Fruit fly (Drosophila melanogaster): ENCODE results near the gene HP1e.

- TF ChIP-seq ovo (GFP tag; optimal IDR thresholded peaks at IDR 0.05) = no peak
- no peak for TF ChIP-seq Hr96 (GFP tag; optimal IDR thresholded peaks at IDR 0.05)
- no peak for TF ChIP-seq cnc (optimal IDR thresholded peaks at IDR 0.05)
- no peak for TF ChIP-seq CG14711 (tag; optimal IDR thresholded peaks at IDR 0.05)
- no peak for TF ChIP-seq cic (GFP tag; optimal IDR thresholded peaks at IDR 0.05)
- TF ChIP-seq CG5204 (GFP tag; optimal IDR thresholded peaks at IDR 0.05) = no peak
- no peak for TF ChIP-seq CG33017 (tag; optimal IDR thresholded peaks at IDR 0.05)
- TF ChIP-seq Clk (GFP tag; optimal IDR thresholded peaks at IDR 0.05) = no peak
- no peak for TF ChIP-seq CG12768 (GFP tag; optimal IDR thresholded peaks at IDR 0.05)
- no peak for TF ChIP-seq pad (GFP tag; optimal IDR thresholded peaks at IDR 0.05)
- no peak for TF ChIP-seq CG7045 (GFP tag; optimal IDR thresholded peaks at IDR 0.05)
- TF ChIP-seq Mnt (GFP tag; optimal IDR thresholded peaks at IDR 0.05) = no peak
Measured at dm6 chr3R:9330231-9330630, 8.7 kb downstream of the HP1e start, which contains the start of gene CG12951.
